Worm (Caenorhabditis elegans) whole organism, L3 larva: ENCODE data around the gene K01A6.8.

Experiments used
- R02D3.7 ChIP-seq: fragments of 150-350 bp; optimal IDR thresholded peaks from 2 replicates; lab custom pipeline; 2014; ENCODE audit warnings: missing biosample characterization, missing genetic modification characterization
- aly-2 ChIP-seq: fragments of 150-350 bp; optimal IDR thresholded peaks from 2 replicates; lab custom pipeline; 2014; ENCODE audit warnings: missing biosample characterization, missing genetic modification characterization
- ama-1 ChIP-seq: fragments of 150-350 bp; optimal IDR thresholded peaks from 2 replicates; lab custom pipeline; 2018
- ceh-28 ChIP-seq: fragments of 150-350 bp; optimal IDR thresholded peaks from 2 replicates; lab custom pipeline; 2014; ENCODE audit warnings: missing biosample characterization, missing genetic modification reagents, missing genetic modification characterization
- ceh-82 ChIP-seq: fragments of 150-350 bp; optimal IDR thresholded peaks from 2 replicates; lab custom pipeline; 2014; ENCODE audit warnings: missing biosample characterization, missing genetic modification characterization
- ceh-9 ChIP-seq: sonication (generic microtip); optimal IDR thresholded peaks from 2 replicates; lab custom pipeline; 2018; ENCODE audit warnings: missing biosample characterization, missing genetic modification characterization
- egl-5 ChIP-seq: fragments of 150-350 bp; optimal IDR thresholded peaks from 2 replicates; lab custom pipeline; 2017; ENCODE audit warnings: missing biosample characterization, missing genetic modification reagents, missing genetic modification characterization, inconsistent platforms
- elt-2 ChIP-seq: sonication (generic microtip); optimal IDR thresholded peaks from 2 replicates; lab custom pipeline; 2016; ENCODE audit warnings: missing genetic modification reagents, mild to moderate bottlenecking, missing genetic modification characterization, missing compliant biosample characterization
- elt-3 ChIP-seq, 3 experiments: fragments of 150-350 bp in 1 of 3; sonication (generic microtip) in 2 of 3; optimal IDR thresholded peaks; 2 replicates in 2 of 3; 4 replicates in 1 of 3; lab custom pipeline; 2014 to 2017; ENCODE audit warnings: missing biosample characterization in 3 of 3, missing genetic modification characterization in 3 of 3
- eor-1 ChIP-seq, 2 experiments: fragments of 150-350 bp; optimal IDR thresholded peaks; 2 replicates each; lab custom pipeline; 2014 to 2018; ENCODE audit warnings: missing biosample characterization in 2 of 2, missing genetic modification characterization in 2 of 2
- fkh-10 ChIP-seq: sonication (generic microtip); optimal IDR thresholded peaks from 2 replicates; lab custom pipeline; 2017; ENCODE audit warnings: missing biosample characterization, missing genetic modification reagents, missing genetic modification characterization
- fkh-2 ChIP-seq: fragments of 150-350 bp; optimal IDR thresholded peaks from 2 replicates; lab custom pipeline; 2014; ENCODE audit warnings: missing biosample characterization, missing genetic modification reagents, missing genetic modification characterization
- fos-1 ChIP-seq: fragments of 150-350 bp; optimal IDR thresholded peaks from 2 replicates; lab custom pipeline; 2014; ENCODE audit warnings: missing biosample characterization, missing genetic modification characterization
- hmg-11 ChIP-seq: sonication (generic microtip); optimal IDR thresholded peaks from 2 replicates; lab custom pipeline; 2016; ENCODE audit warnings: missing genetic modification characterization, missing compliant biosample characterization
- jun-1 ChIP-seq: fragments of 150-350 bp; optimal IDR thresholded peaks from 2 replicates; lab custom pipeline; 2014; ENCODE audit warnings: missing biosample characterization, missing genetic modification reagents, missing genetic modification characterization
- lin-15B ChIP-seq: fragments of 150-350 bp; optimal IDR thresholded peaks from 2 replicates; lab custom pipeline; 2014; ENCODE audit warnings: missing biosample characterization, missing genetic modification characterization
- lin-39 ChIP-seq: fragments of 150-350 bp; optimal IDR thresholded peaks from 2 replicates; lab custom pipeline; 2018; ENCODE audit warnings: missing biosample characterization, missing genetic modification reagents, missing genetic modification characterization
- lsy-12 ChIP-seq: sonication (generic microtip); optimal IDR thresholded peaks from 2 replicates; lab custom pipeline; 2016; ENCODE audit warnings: mild to moderate bottlenecking, missing genetic modification characterization, missing compliant biosample characterization
- mdl-1 ChIP-seq: fragments of 150-350 bp; optimal IDR thresholded peaks from 2 replicates; lab custom pipeline; 2014; ENCODE audit warnings: missing biosample characterization, missing genetic modification characterization
- nfya-1 ChIP-seq: sonication (generic microtip); optimal IDR thresholded peaks from 2 replicates; lab custom pipeline; 2017; ENCODE audit warnings: missing genetic modification characterization, mild to moderate bottlenecking, missing compliant biosample characterization, antibody characterized with exemption, moderate library complexity; ENCODE audit not compliant: insufficient read depth
- nhr-11 ChIP-seq: fragments of 150-350 bp; optimal IDR thresholded peaks from 2 replicates; lab custom pipeline; 2014; ENCODE audit warnings: missing biosample characterization, missing genetic modification characterization
- nhr-12 ChIP-seq: fragments of 150-350 bp; optimal IDR thresholded peaks from 2 replicates; lab custom pipeline; 2014; ENCODE audit warnings: missing biosample characterization, missing genetic modification characterization
- nhr-23 ChIP-seq: fragments of 150-350 bp; optimal IDR thresholded peaks from 2 replicates; lab custom pipeline; 2014; ENCODE audit warnings: missing biosample characterization, missing genetic modification reagents, missing genetic modification characterization
- nhr-43 ChIP-seq: sonication (generic microtip); optimal IDR thresholded peaks from 2 replicates; lab custom pipeline; 2016; ENCODE audit warnings: mild to moderate bottlenecking, missing genetic modification characterization, missing compliant biosample characterization; ENCODE audit not compliant: poor library complexity, severe bottlenecking
- nhr-67 ChIP-seq: fragments of 150-350 bp; optimal IDR thresholded peaks from 2 replicates; lab custom pipeline; 2014; ENCODE audit warnings: missing biosample characterization, missing genetic modification characterization
- nhr-76 ChIP-seq: fragments of 150-350 bp; sonication (generic microtip); optimal IDR thresholded peaks from 5 replicates; lab custom pipeline; 2014; ENCODE audit warnings: missing biosample characterization, missing genetic modification characterization
- pha-4 ChIP-seq: fragments of 150-350 bp; optimal IDR thresholded peaks from 2 replicates; lab custom pipeline; 2014; ENCODE audit warnings: missing biosample characterization, missing genetic modification reagents, missing genetic modification characterization
- pqm-1 ChIP-seq: fragments of 150-350 bp; optimal IDR thresholded peaks from 2 replicates; lab custom pipeline; 2017; ENCODE audit warnings: missing biosample characterization, missing genetic modification characterization, inconsistent platforms
- sea-2 ChIP-seq: fragments of 150-350 bp; sonication (generic microtip); optimal IDR thresholded peaks from 4 replicates; lab custom pipeline; 2014; ENCODE audit warnings: missing biosample characterization, missing genetic modification reagents, missing genetic modification characterization
- skn-1 ChIP-seq: fragments of 150-350 bp; optimal IDR thresholded peaks from 2 replicates; lab custom pipeline; 2014; ENCODE audit warnings: missing biosample characterization, missing genetic modification characterization
- snpc-4 ChIP-seq: fragments of 150-350 bp; optimal IDR thresholded peaks from 2 replicates; lab custom pipeline; 2014; ENCODE audit warnings: missing biosample characterization, missing genetic modification characterization
- unc-62 ChIP-seq: fragments of 150-350 bp; sonication (generic microtip); optimal IDR thresholded peaks from 4 replicates; lab custom pipeline; 2014; ENCODE audit warnings: missing biosample characterization, missing genetic modification reagents, missing genetic modification characterization
- ztf-11 ChIP-seq: fragments of 150-350 bp; optimal IDR thresholded peaks from 2 replicates; lab custom pipeline; 2014; ENCODE audit warnings: missing biosample characterization, missing genetic modification characterization

K01A6.8 gene

DNA sequence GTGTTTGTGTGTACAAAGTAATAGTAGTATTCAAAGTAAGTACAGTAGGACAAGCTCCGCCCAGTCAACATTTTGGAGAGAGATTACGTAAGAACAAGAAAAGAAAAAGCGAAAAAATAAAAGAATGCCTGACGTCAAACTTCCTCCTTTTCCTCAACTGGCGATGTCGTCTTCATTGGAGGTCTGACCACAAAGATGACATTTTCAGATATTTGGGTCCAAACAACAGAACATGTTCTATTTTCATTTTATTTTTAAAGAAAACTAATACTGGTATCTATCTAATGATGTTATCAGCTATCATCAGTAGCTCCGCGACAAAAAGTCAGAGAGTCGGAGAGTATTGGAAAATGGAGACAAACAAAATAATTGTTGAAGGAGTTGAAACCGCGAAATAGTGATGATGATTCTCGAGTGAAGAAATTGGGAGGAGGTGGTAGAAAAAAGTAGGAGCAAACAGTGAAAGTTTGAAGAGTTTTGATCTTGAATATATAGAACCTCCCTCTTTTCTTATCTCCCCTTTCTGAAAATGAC, 36.6 kb upstream of the K01A6.8 start, which contains the start of gene lips-5:
TSS of gene lips-5 (minus strand) at position 51 of the 534 bp plus-strand sequence.
- TF ChIP-seq fos-1 (tag; lab: Kevin White, UChicago) (no peak), elt-2 (tag; lab: Kevin White, UChicago) (peak; percentile 56)

- TF ChIP-seq lin-15B = no peak
- no peak for TF ChIP-seq skn-1 (tag; lab: Kevin White, UChicago)
- TF ChIP-seq elt-3 (tag; optimal IDR thresholded peaks at IDR 0.05; lab: Kevin White, UChicago) = no peak
- TF ChIP-seq aly-2 = no peak
- no peak for TF ChIP-seq unc-62
- no peak for TF ChIP-seq nhr-67
- no peak for TF ChIP-seq ceh-9
- no peak for TF ChIP-seq sea-2 (GFP tag; lab: Kevin White, UChicago)
- no peak for TF ChIP-seq ceh-82 (tag; lab: Kevin White, UChicago)
- no peak for TF ChIP-seq lin-39 (tag; lab: Kevin White, UChicago)
- no peak for TF ChIP-seq nhr-76 (tag; lab: Kevin White, UChicago)
- no peak for TF ChIP-seq R02D3.7
- TF ChIP-seq eor-1 (tag; optimal IDR thresholded peaks at IDR 0.05; lab: Kevin White, UChicago) = no peak
Observed at ce11 chrIV:11772119-11772518, 35.0 kb upstream of the K01A6.8 start.

DNA sequence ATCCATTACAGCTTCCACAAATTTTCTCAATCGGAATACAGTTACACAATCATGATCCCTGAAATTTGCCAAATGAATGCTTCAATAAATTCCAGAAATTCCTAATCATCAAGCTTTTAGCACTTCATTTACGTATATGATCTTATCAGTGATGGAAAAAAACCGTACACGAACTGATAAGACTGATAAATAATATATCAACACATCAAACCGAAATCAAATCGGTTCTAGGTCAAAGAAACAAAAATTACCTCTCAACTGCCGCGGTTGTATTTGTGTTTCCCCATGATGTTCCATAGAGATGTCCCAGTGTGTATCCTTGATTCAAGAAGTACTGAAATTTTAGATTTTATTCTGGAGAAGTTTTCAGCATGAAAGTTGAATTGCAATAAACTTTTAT, 33.9 kb upstream of the K01A6.8 start:
- TF ChIP-seq nhr-43 (tag; lab: Kevin White, UChicago) = no peak
- peak; percentile 91 for TF ChIP-seq elt-2 (tag; lab: Kevin White, UChicago)
- TF ChIP-seq pqm-1 (tag; lab: Kevin White, UChicago) = peak; percentile 43
- no peak for TF ChIP-seq lin-39 (tag; lab: Kevin White, UChicago)
- no peak for TF ChIP-seq nhr-11 (tag; lab: Kevin White, UChicago)
- peak; percentile 7 for TF ChIP-seq pha-4 (tag; lab: Kevin White, UChicago)
- no peak for TF ChIP-seq fos-1 (tag; lab: Kevin White, UChicago)
- no peak for TF ChIP-seq ceh-28 (tag; lab: Kevin White, UChicago)

DNA sequence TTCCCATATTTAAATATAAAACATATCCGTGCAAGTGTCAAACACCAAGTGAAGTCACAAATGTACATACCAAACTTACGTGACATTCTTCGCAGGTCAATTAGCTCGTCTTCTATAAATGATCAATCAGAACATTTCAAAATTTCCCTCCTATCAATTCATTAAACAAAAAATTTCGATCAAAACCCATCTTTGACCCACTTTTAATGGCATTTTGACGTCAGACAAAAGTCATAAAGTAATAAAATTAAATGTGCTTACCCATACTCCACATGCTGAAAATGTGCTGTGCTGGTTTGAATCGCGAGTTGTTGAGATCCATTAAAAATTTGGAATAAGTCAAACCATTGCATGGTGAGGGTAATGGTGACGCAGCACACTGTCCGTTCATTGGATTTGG, 32.6 kb upstream of the K01A6.8 start:
- no peak for TF ChIP-seq nhr-67
- TF ChIP-seq ztf-11 (tag; lab: Kevin White, UChicago) = no peak
- TF ChIP-seq nhr-43 (tag; lab: Kevin White, UChicago) = no peak
- no peak for TF ChIP-seq ceh-9
- TF ChIP-seq jun-1 (tag; lab: Kevin White, UChicago) = no peak
- TF ChIP-seq fkh-2 (tag; lab: Kevin White, UChicago) = no peak
- peak; percentile 63 for TF ChIP-seq elt-2 (tag; lab: Kevin White, UChicago)
- TF ChIP-seq egl-5 (tag; lab: Kevin White, UChicago) = no peak
- peak; percentile 38 for TF ChIP-seq pqm-1 (tag; lab: Kevin White, UChicago)
- no peak for TF ChIP-seq mdl-1

- TF ChIP-seq lin-15B (peak; percentile 40), lsy-12 (tag; lab: Kevin White, UChicago) (no peak), skn-1 (tag; lab: Kevin White, UChicago) (peak; percentile 38), lin-39 (tag; lab: Kevin White, UChicago) (peak; percentile 57), sea-2 (GFP tag; lab: Kevin White, UChicago) (peak; percentile 49), nhr-12 (tag; lab: Kevin White, UChicago) (no peak), ceh-28 (tag; lab: Kevin White, UChicago) (peak; percentile 82), ceh-82 (tag; lab: Kevin White, UChicago) (no peak), nfya-1 (peak; percentile 57), nhr-23 (no peak), fkh-10 (GFP tag; lab: Kevin White, UChicago) (peak; percentile 71), snpc-4 (peak; percentile 18), aly-2 (no peak), egl-5 (tag; lab: Kevin White, UChicago) (peak; percentile 57), jun-1 (tag; lab: Kevin White, UChicago) (no peak), nhr-11 (tag; lab: Kevin White, UChicago) (peak; percentile 4), fos-1 (tag; lab: Kevin White, UChicago) (no peak), ama-1 (no peak), mdl-1 (no peak), hmg-11 (tag; lab: Kevin White, UChicago) (peak; percentile 57)
Observed at ce11 chrIV:11765507-11765906, 28.3 kb upstream of the K01A6.8 start.
